Worm (Caenorhabditis elegans) whole organism, midembryonic: ENCODE measurements around the gene set-8.

Experiments
- T22C8.4 ChIP-seq: fragments of 200-800 bp; sonication (Bioruptor generic); IDR thresholded peaks from 2 replicates; pipeline ENCODE4 v1.3.6; 2022; ENCODE audit warnings: missing genetic modification characterization, missing compliant biosample characterization
- cog-1 ChIP-seq: sonication (generic microtip); optimal IDR thresholded peaks from 2 replicates; lab custom pipeline; 2016; ENCODE audit warnings: missing genetic modification characterization, missing compliant biosample characterization
- flt-1 ChIP-seq: fragments of 200-800 bp; sonication (Bioruptor generic); IDR thresholded peaks from 2 replicates; pipeline ENCODE4 v1.3.6; 2022; ENCODE audit warnings: missing genetic modification characterization, missing compliant biosample characterization
- klf-2 ChIP-seq: fragments of 200-800 bp; sonication (Bioruptor generic); conservative IDR thresholded peaks from 2 replicates; pipeline ENCODE4 v1.3.6; 2022; ENCODE audit warnings: missing genetic modification reagents, missing genetic modification characterization, missing compliant biosample characterization
- med-1 ChIP-seq: sonication (generic microtip); optimal IDR thresholded peaks from 2 replicates; lab custom pipeline; 2017; ENCODE audit warnings: missing genetic modification characterization, mild to moderate bottlenecking, missing compliant biosample characterization, antibody characterized with exemption, missing genetic modification reagents; ENCODE audit not compliant: insufficient read depth
- ref-1 ChIP-seq: fragments of 200-800 bp; sonication (Bioruptor generic); conservative IDR thresholded peaks from 2 replicates; pipeline ENCODE4 v1.3.6; 2022; ENCODE audit warnings: missing genetic modification reagents, missing genetic modification characterization, missing compliant biosample characterization
- tab-1 ChIP-seq: fragments of 200-800 bp; sonication (Bioruptor generic); IDR thresholded peaks from 2 replicates; pipeline ENCODE4 v1.3.6; 2022; ENCODE audit warnings: missing genetic modification characterization, missing compliant biosample characterization
- ztf-23 ChIP-seq: fragments of 200-800 bp; sonication (Bioruptor generic); IDR thresholded peaks from 2 replicates; pipeline ENCODE4 v1.3.6; 2022; ENCODE audit warnings: missing genetic modification reagents, missing genetic modification characterization, missing compliant biosample characterization
- ztf-29 ChIP-seq: fragments of 200-800 bp; sonication (Bioruptor generic); IDR thresholded peaks from 2 replicates; pipeline ENCODE4 v1.3.6; 2022; ENCODE audit warnings: missing genetic modification reagents, missing genetic modification characterization, missing compliant biosample characterization

The set-8 gene

DNA sequence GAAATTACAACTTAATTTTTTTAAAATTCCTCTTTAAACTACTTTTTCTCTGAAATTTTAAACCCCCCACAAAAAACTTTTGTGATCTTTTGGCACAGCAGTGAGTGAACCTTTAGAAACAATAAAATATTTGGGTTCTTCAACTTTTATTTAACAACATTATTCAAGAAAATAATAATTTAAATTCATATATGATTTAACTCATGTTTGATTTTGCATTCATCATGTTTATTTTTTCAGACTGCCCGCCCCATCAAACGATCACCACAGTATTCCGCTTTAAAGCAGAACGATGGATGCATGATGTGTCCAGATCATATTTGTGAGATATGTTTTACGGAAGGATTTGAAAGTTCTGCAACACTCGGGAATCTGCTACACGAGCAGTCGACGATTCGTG is at the start of gene set-8:
Gene set-8 (plus strand): TSS at position 301 of the 400 bp plus-strand sequence.
- TF ChIP-seq T22C8.4 (GFP tag; lab: Robert Waterston, UW), result no peak
- no peak for TF ChIP-seq klf-2 (GFP tag; lab: Robert Waterston, UW)
- no peak for TF ChIP-seq med-1 (GFP tag; lab: Kevin White, UChicago)
- TF ChIP-seq ztf-29 (GFP tag; lab: Robert Waterston, UW), result no peak
- TF ChIP-seq tab-1 (GFP tag; lab: Robert Waterston, UW), result no peak
- no peak for TF ChIP-seq ref-1
- TF ChIP-seq flt-1 (GFP tag; lab: Robert Waterston, UW), result no peak
- TF ChIP-seq ztf-23 (GFP tag; lab: Robert Waterston, UW), result no peak
- TF ChIP-seq cog-1 (tag; lab: Kevin White, UChicago), result no peak

- TF ChIP-seq T22C8.4 (GFP tag; lab: Robert Waterston, UW) (no peak), ref-1 (no peak), med-1 (GFP tag; lab: Kevin White, UChicago) (no peak), flt-1 (GFP tag; lab: Robert Waterston, UW) (no peak), cog-1 (tag; lab: Kevin White, UChicago) (no peak), ztf-23 (GFP tag; lab: Robert Waterston, UW) (no peak), klf-2 (GFP tag; lab: Robert Waterston, UW) (no peak), ztf-29 (GFP tag; lab: Robert Waterston, UW) (no peak), tab-1 (GFP tag; lab: Robert Waterston, UW) (no peak)
These were observed 47.3 kb upstream of the set-8 start, which contains the start of gene F02C12.2 for ce11 chrX:13399221-13399620. Gene F02C12.2 (minus strand): TSS chrX:13399321.

DNA sequence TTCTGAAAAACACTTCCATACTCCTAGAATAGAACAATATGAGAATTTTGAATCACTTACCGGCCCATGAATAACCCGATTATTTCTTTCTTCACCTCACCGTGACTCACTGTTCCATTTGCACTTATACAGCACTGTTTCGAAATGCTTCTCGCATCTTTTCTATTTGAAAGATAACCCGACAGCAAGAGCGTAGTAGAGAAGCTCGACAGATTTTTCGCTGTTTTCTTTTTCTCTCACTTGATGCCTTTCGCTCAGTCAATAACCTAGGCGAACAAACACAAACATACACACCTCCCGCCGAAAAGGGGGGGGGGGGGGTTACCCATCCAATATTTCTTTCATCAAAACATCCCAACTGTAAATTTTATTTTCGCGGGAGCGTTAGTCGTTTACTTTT is 45.2 kb upstream of the set-8 start:
- no peak for TF ChIP-seq T22C8.4 (GFP tag; lab: Robert Waterston, UW)
- TF ChIP-seq cog-1 (tag; lab: Kevin White, UChicago), result no peak
- no peak for TF ChIP-seq flt-1 (GFP tag; lab: Robert Waterston, UW)
- TF ChIP-seq med-1 (GFP tag; lab: Kevin White, UChicago), result no peak
- no peak for TF ChIP-seq ztf-29 (GFP tag; lab: Robert Waterston, UW)

- TF ChIP-seq T22C8.4 (GFP tag; lab: Robert Waterston, UW) (no peak), med-1 (GFP tag; lab: Kevin White, UChicago) (no peak), ztf-29 (GFP tag; lab: Robert Waterston, UW) (no peak), cog-1 (tag; lab: Kevin White, UChicago) (no peak), tab-1 (GFP tag; lab: Robert Waterston, UW) (no peak), klf-2 (GFP tag; lab: Robert Waterston, UW) (no peak), ztf-23 (GFP tag; lab: Robert Waterston, UW) (no peak), flt-1 (GFP tag; lab: Robert Waterston, UW) (no peak), ref-1 (no peak)
These were observed 44.7 kb upstream of the set-8 start, which contains the start of gene F02C12.1 for ce11 chrX:13401783-13402182. Gene F02C12.1 (plus strand): TSS chrX:13402083.

DNA sequence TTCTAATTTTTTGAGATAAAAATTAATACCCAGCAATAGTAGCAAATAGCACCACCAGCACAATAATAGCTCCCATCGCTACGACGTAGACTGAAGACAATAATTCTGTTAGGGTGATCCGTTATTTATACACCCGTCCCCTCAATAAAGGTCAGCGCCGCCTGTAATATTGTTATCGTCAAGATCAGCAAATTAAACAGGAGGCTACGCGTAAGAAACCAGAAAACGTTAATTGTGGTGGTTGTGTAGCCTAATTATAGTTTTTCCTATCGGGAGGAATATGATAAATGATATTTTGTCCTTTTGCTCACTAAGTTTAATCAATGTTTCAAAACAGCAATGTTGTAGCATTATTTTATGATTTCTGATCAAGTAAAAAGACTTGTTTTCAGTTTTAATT is 37.0 kb upstream of the set-8 start, which contains the start of the genes cyp-13B1 and C29F7.1:
Gene cyp-13B1 (minus strand): TSS at position 101 of the 400 bp plus-strand sequence.
Gene C29F7.1 (plus strand): TSS at position 394 of the 400 bp plus-strand sequence.
- no peak for TF ChIP-seq med-1 (GFP tag; lab: Kevin White, UChicago)
- no peak for TF ChIP-seq T22C8.4 (GFP tag; lab: Robert Waterston, UW)
- no peak for TF ChIP-seq ref-1
- TF ChIP-seq cog-1 (tag; lab: Kevin White, UChicago), result no peak
- TF ChIP-seq flt-1 (GFP tag; lab: Robert Waterston, UW), result no peak
- TF ChIP-seq ztf-23 (GFP tag; lab: Robert Waterston, UW), result no peak
- TF ChIP-seq ztf-29 (GFP tag; lab: Robert Waterston, UW), result no peak
- no peak for TF ChIP-seq klf-2 (GFP tag; lab: Robert Waterston, UW)
- no peak for TF ChIP-seq tab-1 (GFP tag; lab: Robert Waterston, UW)

DNA sequence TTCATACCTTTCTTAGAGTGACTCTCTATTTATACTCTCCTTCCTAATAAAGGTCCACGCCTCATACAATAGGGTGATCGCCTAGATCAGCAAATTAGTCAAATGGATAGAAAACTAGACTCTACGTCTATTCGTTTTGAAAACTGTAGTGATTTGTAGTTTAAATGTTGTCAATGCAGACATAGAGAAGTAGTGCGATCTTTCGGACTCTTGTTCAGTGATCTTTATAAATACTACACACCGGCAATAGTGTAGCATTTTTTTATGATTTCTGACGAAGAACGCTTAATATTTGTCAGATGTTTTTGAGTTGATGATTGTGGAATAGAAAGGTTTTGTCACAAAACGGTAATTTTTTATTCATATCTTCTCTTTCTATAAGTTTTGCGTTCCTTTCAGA is 35.2 kb upstream of the set-8 start:
- TF ChIP-seq ztf-23 (GFP tag; lab: Robert Waterston, UW), result no peak
- no peak for TF ChIP-seq cog-1 (tag; lab: Kevin White, UChicago)
- TF ChIP-seq ref-1, result no peak
- TF ChIP-seq med-1 (GFP tag; lab: Kevin White, UChicago), result no peak
- TF ChIP-seq ztf-29 (GFP tag; lab: Robert Waterston, UW), result no peak
- no peak for TF ChIP-seq T22C8.4 (GFP tag; lab: Robert Waterston, UW)
- TF ChIP-seq klf-2 (GFP tag; lab: Robert Waterston, UW), result no peak
- TF ChIP-seq flt-1 (GFP tag; lab: Robert Waterston, UW), result no peak
- no peak for TF ChIP-seq tab-1 (GFP tag; lab: Robert Waterston, UW)

DNA sequence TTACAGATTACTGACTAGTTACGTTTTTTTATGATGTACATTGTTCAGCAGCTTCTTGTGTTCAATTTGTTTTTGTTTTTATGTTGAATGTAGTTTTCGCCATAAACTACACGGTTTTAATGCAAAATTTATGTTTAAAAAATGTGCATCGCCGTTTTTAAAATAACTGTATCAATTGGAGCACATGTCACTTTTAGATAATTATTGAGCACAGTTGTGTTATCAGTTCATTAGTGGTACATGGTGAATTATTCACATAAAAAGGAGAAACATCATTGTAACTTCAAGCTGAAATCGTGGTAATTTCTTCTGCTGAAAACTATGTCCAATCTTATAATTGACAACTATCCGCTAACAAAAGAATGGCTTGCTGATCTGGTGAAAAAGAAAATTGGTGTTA is 34.2 kb upstream of the set-8 start:
- TF ChIP-seq tab-1 (GFP tag; lab: Robert Waterston, UW) (no peak), klf-2 (GFP tag; lab: Robert Waterston, UW) (no peak), ztf-23 (GFP tag; lab: Robert Waterston, UW) (no peak), med-1 (GFP tag; lab: Kevin White, UChicago) (no peak), ref-1 (no peak), cog-1 (tag; lab: Kevin White, UChicago) (no peak), T22C8.4 (GFP tag; lab: Robert Waterston, UW) (no peak), ztf-29 (GFP tag; lab: Robert Waterston, UW) (no peak), flt-1 (GFP tag; lab: Robert Waterston, UW) (no peak)

ce11 chrX:13414974-13415373 is 31.5 kb upstream of the set-8 start:
- peak; percentile 65; the same call in 1 of the 2 replicates for TF ChIP-seq ztf-23 (GFP tag; lab: Robert Waterston, UW)
- TF ChIP-seq ztf-29 (GFP tag; lab: Robert Waterston, UW), result peak; percentile 84
- TF ChIP-seq flt-1 (GFP tag; lab: Robert Waterston, UW), result peak; percentile 60
- TF ChIP-seq tab-1 (GFP tag; lab: Robert Waterston, UW), result peak; percentile 86
- TF ChIP-seq T22C8.4 (GFP tag; lab: Robert Waterston, UW), result no peak
- peak; percentile 77 for TF ChIP-seq klf-2 (GFP tag; lab: Robert Waterston, UW)
- TF ChIP-seq cog-1 (tag; lab: Kevin White, UChicago), result peak; percentile 17
- no peak; the same call in 1 of the 2 replicates for TF ChIP-seq ref-1
- TF ChIP-seq med-1 (GFP tag; lab: Kevin White, UChicago), result no peak

DNA sequence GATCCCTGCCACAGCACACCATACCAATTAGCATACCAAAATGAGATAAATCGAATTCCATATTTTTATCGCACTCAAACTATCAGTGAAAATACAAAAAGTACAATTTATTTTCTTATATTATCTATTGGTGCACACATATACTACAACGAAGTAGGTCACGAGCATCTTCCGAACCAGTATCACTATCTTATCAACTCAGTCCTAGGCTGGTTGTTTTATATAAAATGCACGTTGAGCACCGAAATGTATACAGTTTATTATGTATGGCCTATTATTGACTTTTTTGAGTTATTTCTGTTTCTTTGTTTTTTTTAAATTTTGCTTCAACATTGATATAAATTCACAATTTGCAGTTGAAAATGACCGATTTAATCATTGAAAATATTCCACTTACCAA is 30.8 kb upstream of the set-8 start, which contains the start of gene C29F7.2:
Gene C29F7.2 (plus strand): TSS at position 357 of the 400 bp plus-strand sequence.
- TF ChIP-seq klf-2 (GFP tag; lab: Robert Waterston, UW) (no peak), flt-1 (GFP tag; lab: Robert Waterston, UW) (no peak), ztf-23 (GFP tag; lab: Robert Waterston, UW) (no peak), cog-1 (tag; lab: Kevin White, UChicago) (no peak), med-1 (GFP tag; lab: Kevin White, UChicago) (no peak), ref-1 (no peak)
